Fruit fly (Drosophila melanogaster) whole organism, embryonic: Measurements from ENCODE around the gene CG32551.

Source experiments
- Blimp-1 ChIP-seq: fragments of 200-800 bp; sonication (Bioruptor generic); optimal IDR thresholded peaks from 3 replicates; lab custom pipeline; 2018; ENCODE audit warnings: missing biosample characterization, missing genetic modification characterization, mild to moderate bottlenecking, moderate library complexity, missing genetic modification reagents
- CG10543 ChIP-seq: fragments of 200-800 bp; sonication (Bioruptor generic); optimal IDR thresholded peaks from 3 replicates; lab custom pipeline; 2017; ENCODE audit warnings: missing biosample characterization, mild to moderate bottlenecking, missing genetic modification characterization, moderate library complexity
- CG12391 ChIP-seq: fragments of 200-800 bp; sonication (Bioruptor generic); optimal IDR thresholded peaks from 3 replicates; lab custom pipeline; 2018; ENCODE audit warnings: missing biosample characterization, mild to moderate bottlenecking, missing genetic modification characterization, moderate library complexity
- CG13123 ChIP-seq: fragments of 200-800 bp; sonication (Bioruptor generic); optimal IDR thresholded peaks from 2 replicates; lab custom pipeline; 2016; ENCODE audit warnings: missing biosample characterization, missing genetic modification characterization
- CG13287 ChIP-seq: fragments of 200-800 bp; sonication (Bioruptor generic); IDR thresholded peaks from 2 replicates; pipeline ENCODE4 v1.3.6; 2022; ENCODE audit warnings: missing biosample characterization, missing genetic modification characterization; ENCODE audit not compliant: partially characterized antibody
- CG13624 ChIP-seq: fragments of 200-800 bp; sonication (Bioruptor generic); optimal IDR thresholded peaks from 2 replicates; lab custom pipeline; 2016; ENCODE audit warnings: missing biosample characterization, missing genetic modification characterization
- CG14860 ChIP-seq: fragments of 200-800 bp; sonication (Bioruptor generic); IDR thresholded peaks from 3 replicates; pipeline ENCODE4 v1.3.6; 2022; ENCODE audit warnings: missing biosample characterization, missing genetic modification characterization; ENCODE audit not compliant: partially characterized antibody
- CG14965 ChIP-seq: fragments of 200-800 bp; sonication (Bioruptor generic); optimal IDR thresholded peaks from 2 replicates; lab custom pipeline; 2016; ENCODE audit warnings: missing biosample characterization, missing genetic modification characterization, borderline replicate concordance
- CG15514 ChIP-seq: fragments of 200-800 bp; sonication (Bioruptor generic); optimal IDR thresholded peaks from 3 replicates; lab custom pipeline; 2017; ENCODE audit warnings: missing biosample characterization, missing genetic modification characterization, mild to moderate bottlenecking, moderate library complexity, missing genetic modification reagents
- CG17361 ChIP-seq: fragments of 200-800 bp; sonication (Bioruptor generic); IDR thresholded peaks from 3 replicates; pipeline ENCODE4 v1.3.6; 2022; ENCODE audit warnings: missing biosample characterization, missing genetic modification characterization
- CG2120 ChIP-seq: fragments of 200-800 bp; sonication (Bioruptor generic); optimal IDR thresholded peaks from 3 replicates; lab custom pipeline; 2016; ENCODE audit warnings: missing biosample characterization, missing genetic modification characterization
- CG2199 ChIP-seq: fragments of 200-800 bp; sonication (Bioruptor generic); IDR thresholded peaks from 3 replicates; pipeline ENCODE4 v1.3.6; 2022; ENCODE audit warnings: missing biosample characterization, missing genetic modification characterization
- CG32532 ChIP-seq: fragments of 200-800 bp; sonication (Bioruptor generic); IDR thresholded peaks from 2 replicates; pipeline ENCODE4 v1.3.6; 2022; ENCODE audit warnings: missing biosample characterization, missing genetic modification characterization
- CG3407 ChIP-seq: fragments of 200-800 bp; sonication (Bioruptor generic); optimal IDR thresholded peaks from 2 replicates; lab custom pipeline; 2018; ENCODE audit warnings: missing biosample characterization, mild to moderate bottlenecking, missing genetic modification characterization
- CG6854 ChIP-seq: fragments of 200-800 bp; sonication (Bioruptor generic); optimal IDR thresholded peaks from 3 replicates; lab custom pipeline; 2017; ENCODE audit warnings: missing biosample characterization, mild to moderate bottlenecking, missing genetic modification characterization
- CG8924 ChIP-seq: fragments of 200-800 bp; optimal IDR thresholded peaks from 3 replicates; lab custom pipeline; 2019; ENCODE audit warnings: missing biosample characterization, mild to moderate bottlenecking, missing genetic modification characterization, moderate library complexity
- CG9437 ChIP-seq: fragments of 200-800 bp; sonication (Bioruptor generic); optimal IDR thresholded peaks from 2 replicates; lab custom pipeline; 2018; ENCODE audit warnings: missing biosample characterization, mild to moderate bottlenecking, missing genetic modification characterization
- D19B ChIP-seq: fragments of 200-800 bp; sonication (Bioruptor generic); optimal IDR thresholded peaks from 2 replicates; lab custom pipeline; 2017; ENCODE audit warnings: missing biosample characterization, mild to moderate bottlenecking, missing genetic modification characterization
- Dbx ChIP-seq: fragments of 200-800 bp; sonication (Bioruptor generic); IDR thresholded peaks from 3 replicates; pipeline ENCODE4 v1.3.6; 2022; ENCODE audit warnings: missing biosample characterization, missing genetic modification characterization
- Deaf1 ChIP-seq: fragments of 200-800 bp; optimal IDR thresholded peaks from 3 replicates; lab custom pipeline; 2019; ENCODE audit warnings: missing biosample characterization, mild to moderate bottlenecking, missing genetic modification characterization, moderate library complexity
- Doc3 ChIP-seq: fragments of 200-800 bp; sonication (Bioruptor generic); IDR thresholded peaks from 3 replicates; pipeline ENCODE4 v1.3.6; 2022; ENCODE audit warnings: missing biosample characterization, missing genetic modification characterization; ENCODE audit not compliant: partially characterized antibody
- Elba2 ChIP-seq: fragments of 200-800 bp; sonication (Bioruptor generic); optimal IDR thresholded peaks from 3 replicates; lab custom pipeline; 2016; ENCODE audit warnings: missing biosample characterization, missing genetic modification characterization
- Fer1 ChIP-seq: fragments of 200-800 bp; sonication (Bioruptor generic); optimal IDR thresholded peaks from 2 replicates; lab custom pipeline; 2017; ENCODE audit warnings: missing biosample characterization, mild to moderate bottlenecking, missing genetic modification characterization
- H2.0 ChIP-seq: fragments of 200-800 bp; sonication (Bioruptor generic); IDR thresholded peaks from 2 replicates; pipeline ENCODE4 v1.3.6; 2022; ENCODE audit warnings: missing biosample characterization, missing genetic modification characterization
- Jarid2 ChIP-seq: fragments of 200-800 bp; sonication (Bioruptor generic); optimal IDR thresholded peaks from 3 replicates; lab custom pipeline; 2017; ENCODE audit warnings: mild to moderate bottlenecking, missing biosample characterization, missing genetic modification reagents, missing genetic modification characterization
- NK7.1 ChIP-seq: fragments of 200-800 bp; sonication (Bioruptor generic); optimal IDR thresholded peaks from 3 replicates; lab custom pipeline; 2016; ENCODE audit warnings: missing biosample characterization, missing genetic modification characterization
- Ravus ChIP-seq: fragments of 200-800 bp; sonication (Bioruptor generic); IDR thresholded peaks from 2 replicates; pipeline ENCODE4 v1.3.6; 2022; ENCODE audit warnings: missing biosample characterization, missing genetic modification characterization
- Six4 ChIP-seq: fragments of 200-800 bp; sonication (Bioruptor generic); optimal IDR thresholded peaks from 2 replicates; lab custom pipeline; 2016; ENCODE audit warnings: missing biosample characterization, missing genetic modification characterization
- Vsx1 ChIP-seq: fragments of 200-800 bp; sonication (Bioruptor generic); optimal IDR thresholded peaks from 2 replicates; lab custom pipeline; 2017; ENCODE audit warnings: missing biosample characterization, mild to moderate bottlenecking, missing genetic modification characterization, missing genetic modification reagents
- ase ChIP-seq: fragments of 200-800 bp; sonication (Bioruptor generic); IDR thresholded peaks from 3 replicates; pipeline ENCODE4 v1.3.6; 2022; ENCODE audit warnings: missing biosample characterization, missing genetic modification characterization
- bsh ChIP-seq, 2 experiments: fragments of 200-800 bp; sonication (Bioruptor generic); optimal IDR thresholded peaks; 2 replicates each; lab custom pipeline; 2017 to 2018; ENCODE audit warnings: mild to moderate bottlenecking in 2 of 2, missing biosample characterization in 2 of 2, missing genetic modification characterization in 2 of 2, moderate library complexity in 1 of 2
- chinmo ChIP-seq: fragments of 200-800 bp; sonication (Bioruptor generic); IDR thresholded peaks from 4 replicates; pipeline ENCODE4 v1.3.6; 2022; ENCODE audit warnings: missing biosample characterization, missing genetic modification characterization; ENCODE audit not compliant: partially characterized antibody
- disco-r ChIP-seq: fragments of 200-800 bp; sonication (Bioruptor generic); optimal IDR thresholded peaks from 2 replicates; lab custom pipeline; 2016; ENCODE audit warnings: missing biosample characterization, missing genetic modification characterization
- dm ChIP-seq: fragments of 200-800 bp; sonication (Bioruptor generic); optimal IDR thresholded peaks from 3 replicates; lab custom pipeline; 2016; ENCODE audit warnings: missing biosample characterization, missing genetic modification characterization
- dmrt99B ChIP-seq: fragments of 200-800 bp; sonication (Bioruptor generic); optimal IDR thresholded peaks from 2 replicates; lab custom pipeline; 2018; ENCODE audit warnings: missing biosample characterization, mild to moderate bottlenecking, missing genetic modification characterization, moderate library complexity
- gfzf ChIP-seq: fragments of 200-800 bp; sonication (Bioruptor generic); optimal IDR thresholded peaks from 2 replicates; lab custom pipeline; 2016; ENCODE audit warnings: missing biosample characterization, mild to moderate bottlenecking, missing genetic modification characterization, moderate library complexity
- ham ChIP-seq: fragments of 200-800 bp; sonication (Bioruptor generic); IDR thresholded peaks from 2 replicates; pipeline ENCODE4 v1.3.6; 2022; ENCODE audit warnings: missing biosample characterization, missing genetic modification characterization
- lbe ChIP-seq: fragments of 200-800 bp; sonication (Bioruptor generic); optimal IDR thresholded peaks from 2 replicates; lab custom pipeline; 2016; ENCODE audit warnings: missing biosample characterization, mild to moderate bottlenecking, missing genetic modification characterization
- lilli ChIP-seq: fragments of 200-800 bp; sonication (Bioruptor generic); optimal IDR thresholded peaks from 3 replicates; lab custom pipeline; 2016; ENCODE audit warnings: missing biosample characterization, missing genetic modification characterization
- org-1 ChIP-seq: fragments of 200-800 bp; sonication (Bioruptor generic); optimal IDR thresholded peaks from 2 replicates; lab custom pipeline; 2017; ENCODE audit warnings: missing biosample characterization, missing genetic modification characterization
- pros ChIP-seq: fragments of 200-800 bp; sonication (Bioruptor generic); optimal IDR thresholded peaks from 3 replicates; lab custom pipeline; 2019; ENCODE audit warnings: missing biosample characterization, mild to moderate bottlenecking, missing genetic modification characterization, moderate library complexity
- ro ChIP-seq: fragments of 200-800 bp; sonication (Bioruptor generic); IDR thresholded peaks from 2 replicates; pipeline ENCODE4 v1.3.6; 2022; ENCODE audit warnings: missing biosample characterization, missing genetic modification characterization
- sd ChIP-seq: fragments of 200-800 bp; sonication (Bioruptor generic); optimal IDR thresholded peaks from 3 replicates; lab custom pipeline; 2018; ENCODE audit warnings: missing biosample characterization, mild to moderate bottlenecking, missing genetic modification characterization, moderate library complexity
- twi ChIP-seq: fragments of 200-800 bp; optimal IDR thresholded peaks from 2 replicates; lab custom pipeline; 2019; ENCODE audit warnings: missing biosample characterization, mild to moderate bottlenecking, missing genetic modification characterization, moderate library complexity
- vvl ChIP-seq: fragments of 200-800 bp; sonication (Bioruptor generic); IDR thresholded peaks from 2 replicates; pipeline ENCODE4 v1.3.6; 2022; ENCODE audit warnings: missing biosample characterization, missing genetic modification characterization

CG32551 gene

dm6 chrX:18483261-18484218 lies 44.9 kb downstream of the CG32551 start, which contains the start of gene Hayan (continued):
- TF ChIP-seq Deaf1 (tag; lab: Kevin White, UChicago) (peak; percentile 64), Six4 (no peak), Dbx (GFP tag; lab: Robert Waterston, UW) (peak; percentile 6; the same call in 1 of the 3 replicates), CG10543 (GFP tag; lab: Kevin White, UChicago) (peak; percentile 64), twi (tag; lab: Kevin White, UChicago) (no peak), D19B (GFP tag; lab: Kevin White, UChicago) (peak; percentile 80), CG32532 (GFP tag; lab: Robert Waterston, UW) (0 out of 2 replicates have a peak, but pooled peaks have one; percentile 12), Blimp-1 (GFP tag; lab: Kevin White, UChicago) (no peak), dm (GFP tag; lab: Kevin White, UChicago) (no peak), vvl (0 out of 2 replicates have a peak, but pooled peaks have one; percentile 17), CG15514 (GFP tag; lab: Kevin White, UChicago) (peak; percentile 85), org-1 (GFP tag; lab: Kevin White, UChicago) (no peak), chinmo (GFP tag; lab: Robert Waterston, UW) (0 out of 4 replicates have a peak, but pooled peaks have one; percentile 63), Elba2 (GFP tag; lab: Kevin White, UChicago) (no peak), dmrt99B (tag; lab: Kevin White, UChicago) (no peak), CG13123 (GFP tag; lab: Kevin White, UChicago) (no peak), disco-r (no peak), CG17361 (GFP tag; lab: Robert Waterston, UW) (no peak), CG13624 (GFP tag; lab: Kevin White, UChicago) (no peak), CG13287 (GFP tag; lab: Robert Waterston, UW) (peak; percentile 18; the same call in 1 of the 2 replicates), bsh (GFP tag; optimal IDR thresholded peaks at IDR 0.05; lab: Kevin White, UChicago) (peak in 1 of 2 experiments; percentile 25), lilli (GFP tag; lab: Kevin White, UChicago) (no peak), ham (GFP tag; lab: Robert Waterston, UW) (no peak), pros (GFP tag; lab: Kevin White, UChicago) (no peak), CG14965 (GFP tag; lab: Kevin White, UChicago) (no peak), CG3407 (GFP tag; lab: Kevin White, UChicago) (no peak), Jarid2 (GFP tag; lab: Kevin White, UChicago) (peak; percentile 54), CG9437 (GFP tag; lab: Kevin White, UChicago) (no peak), CG2199 (GFP tag; lab: Robert Waterston, UW) (no peak)

dm6 chrX:18486356-18487059 lies 47.8 kb downstream of the CG32551 start, which contains the start of gene psh:
Gene psh, minus strand, starts transcription at chrX:18486921.
- TF ChIP-seq CG2120 (GFP tag; lab: Kevin White, UChicago) (no peak), Doc3 (GFP tag; lab: Robert Waterston, UW) (no peak), vvl (no peak), NK7.1 (GFP tag; lab: Kevin White, UChicago) (no peak), lbe (no peak), CG14860 (GFP tag; lab: Robert Waterston, UW) (no peak), gfzf (GFP tag; lab: Kevin White, UChicago) (no peak), Elba2 (GFP tag; lab: Kevin White, UChicago) (no peak), ase (no peak), Ravus (GFP tag; lab: Robert Waterston, UW) (no peak), Vsx1 (GFP tag; lab: Kevin White, UChicago) (peak; percentile 4), sd (tag; lab: Kevin White, UChicago) (peak; percentile 28), H2.0 (GFP tag; lab: Robert Waterston, UW) (no peak), CG12391 (tag; lab: Kevin White, UChicago) (no peak), CG6854 (GFP tag; lab: Kevin White, UChicago) (no peak), Fer1 (no peak), ro (no peak), CG8924 (tag; lab: Kevin White, UChicago) (no peak)
